Worm (Caenorhabditis elegans) whole organism, midembryonic: ENCODE measurements around the gene ugt-50.

ENCODE experiments used
- tab-1 ChIP-seq: fragments of 200-800 bp; sonication (Bioruptor generic); IDR thresholded peaks from 2 replicates; pipeline ENCODE4 v1.3.6; 2022; ENCODE audit warnings: missing genetic modification characterization, missing compliant biosample characterization
- ztf-23 ChIP-seq: fragments of 200-800 bp; sonication (Bioruptor generic); IDR thresholded peaks from 2 replicates; pipeline ENCODE4 v1.3.6; 2022; ENCODE audit warnings: missing genetic modification reagents, missing genetic modification characterization, missing compliant biosample characterization

- TF ChIP-seq tab-1 (GFP tag; lab: Robert Waterston, UW) (no peak), ztf-23 (GFP tag; lab: Robert Waterston, UW) (no peak)
Measured at ce11 chrX:12663114-12663513, 28.3 kb upstream of the ugt-50 start.
